Fruit fly (Drosophila melanogaster) whole organism, wandering third instar larva: Measurements from ENCODE around the gene Apt1.
"Not testable (repeated sequence)": the region's sequence is repeated elsewhere in the genome, so short reads cannot be mapped to it uniquely, and the experiment has no call there.

Experiments used
- Abd-B ChIP-seq: fragments of >200 bp; optimal IDR thresholded peaks from 2 replicates; lab custom pipeline; 2017; ENCODE audit warnings: missing biosample characterization, missing genetic modification characterization
- Dif ChIP-seq: fragments of 200-275, 200-300 bp; sonication (Bioruptor generic); optimal IDR thresholded peaks from 2 replicates; lab custom pipeline; 2018; ENCODE audit warnings: missing biosample characterization, missing genetic modification characterization; ENCODE audit not compliant: partially characterized antibody
- HLH106 ChIP-seq: fragments of 200-800 bp; optimal IDR thresholded peaks from 3 replicates; lab custom pipeline; 2019; ENCODE audit warnings: missing biosample characterization, mild to moderate bottlenecking, missing genetic modification characterization, moderate library complexity
- OdsH ChIP-seq: fragments of 200-800 bp; sonication (Bioruptor generic); optimal IDR thresholded peaks from 2 replicates; lab custom pipeline; 2016; ENCODE audit warnings: missing biosample characterization, mild to moderate bottlenecking, missing genetic modification characterization
- brk ChIP-seq: fragments of 200-800 bp; sonication (Bioruptor generic); optimal IDR thresholded peaks from 2 replicates; lab custom pipeline; 2016; ENCODE audit warnings: missing biosample characterization, mild to moderate bottlenecking, missing genetic modification characterization
- ey ChIP-seq: fragments of 200-800 bp; sonication (Bioruptor generic); optimal IDR thresholded peaks from 2 replicates; lab custom pipeline; 2016; ENCODE audit warnings: missing biosample characterization, missing genetic modification characterization
- lola ChIP-seq: fragments of >200 bp; optimal IDR thresholded peaks from 2 replicates; lab custom pipeline; 2017; ENCODE audit warnings: missing biosample characterization, missing genetic modification characterization
- usp ChIP-seq: fragments of >200 bp; optimal IDR thresholded peaks from 2 replicates; lab custom pipeline; 2017; ENCODE audit warnings: missing biosample characterization, missing genetic modification characterization

dm6 chr3L:11589395-11589794 is 38.4 kb upstream of the Apt1 start, which contains the start of gene CG7377:
- TF ChIP-seq OdsH (GFP tag; lab: Kevin White, UChicago); usp (GFP tag; lab: Kevin White, UChicago); Abd-B (GFP tag; lab: Kevin White, UChicago); lola (GFP tag; lab: Kevin White, UChicago); brk (GFP tag; lab: Kevin White, UChicago); ey (GFP tag; lab: Kevin White, UChicago); Dif (GFP tag; lab: Kevin White, UChicago); HLH106 (tag; lab: Kevin White, UChicago): not testable (repeated sequence)
